Fruit fly (Drosophila melanogaster) whole organism, embryonic: ENCODE measurements around the gene CG32793.

Experiments used
- Abd-B ChIP-seq: fragments of 200-800 bp; sonication (Bioruptor generic); optimal IDR thresholded peaks from 2 replicates; lab custom pipeline; 2018; ENCODE audit warnings: missing biosample characterization, mild to moderate bottlenecking, missing genetic modification characterization, moderate library complexity
- Bteb2 ChIP-seq: fragments of 200-800 bp; sonication (Bioruptor generic); optimal IDR thresholded peaks from 2 replicates; lab custom pipeline; 2016; ENCODE audit warnings: missing biosample characterization, missing genetic modification characterization
- CG10366 ChIP-seq: fragments of 200-800 bp; sonication (Bioruptor generic); IDR thresholded peaks from 2 replicates; pipeline ENCODE4 v1.3.6; 2022; ENCODE audit warnings: missing biosample characterization, missing genetic modification characterization
- CG10959 ChIP-seq: fragments of 200-800 bp; sonication (Bioruptor generic); IDR thresholded peaks from 2 replicates; pipeline ENCODE4 v1.3.6; 2022; ENCODE audit warnings: missing biosample characterization, missing genetic modification characterization
- CG11093 ChIP-seq: fragments of 200-800 bp; sonication (Bioruptor generic); IDR thresholded peaks from 3 replicates; pipeline ENCODE4 v1.3.6; 2022; ENCODE audit warnings: missing biosample characterization, missing genetic modification characterization
- CG11456 ChIP-seq: fragments of 200-800 bp; sonication (Bioruptor generic); IDR thresholded peaks from 3 replicates; pipeline ENCODE4 v1.3.6; 2022; ENCODE audit warnings: missing biosample characterization, missing genetic modification characterization
- CG11504 ChIP-seq: fragments of 200-800 bp; sonication (Bioruptor generic); optimal IDR thresholded peaks from 3 replicates; lab custom pipeline; 2019; ENCODE audit warnings: missing biosample characterization, mild to moderate bottlenecking, missing genetic modification characterization, moderate library complexity
- CG13424 ChIP-seq: fragments of 200-800 bp; sonication (Bioruptor generic); optimal IDR thresholded peaks from 2 replicates; lab custom pipeline; 2019; ENCODE audit warnings: missing biosample characterization, mild to moderate bottlenecking, missing genetic modification characterization, moderate library complexity
- CG13775 ChIP-seq: fragments of 200-800 bp; sonication (Bioruptor generic); optimal IDR thresholded peaks from 3 replicates; lab custom pipeline; 2017; ENCODE audit warnings: missing biosample characterization, mild to moderate bottlenecking, missing genetic modification characterization
- CG14014 ChIP-seq: fragments of 200-800 bp; sonication (Bioruptor generic); IDR thresholded peaks from 2 replicates; pipeline ENCODE4 v1.3.6; 2022; ENCODE audit warnings: missing biosample characterization, missing genetic modification characterization
- CG16813 ChIP-seq: fragments of 200-800 bp; sonication (Bioruptor generic); IDR thresholded peaks from 3 replicates; pipeline ENCODE4 v1.3.6; 2022; ENCODE audit warnings: missing biosample characterization, missing genetic modification characterization; ENCODE audit not compliant: partially characterized antibody
- CG17186 ChIP-seq: fragments of 200-800 bp; sonication (Bioruptor generic); optimal IDR thresholded peaks from 3 replicates; lab custom pipeline; 2017; ENCODE audit warnings: missing biosample characterization, missing genetic modification reagents, missing genetic modification characterization
- CG17829 ChIP-seq: fragments of 200-800 bp; optimal IDR thresholded peaks from 2 replicates; lab custom pipeline; 2019; ENCODE audit warnings: missing biosample characterization, mild to moderate bottlenecking, missing genetic modification characterization, moderate library complexity
- CG31365 ChIP-seq: fragments of 200-800 bp; sonication (Bioruptor generic); optimal IDR thresholded peaks from 2 replicates; lab custom pipeline; 2018; ENCODE audit warnings: missing biosample characterization, mild to moderate bottlenecking, missing genetic modification characterization
- CG34224 ChIP-seq: fragments of 200-800 bp; sonication (Bioruptor generic); IDR thresholded peaks from 3 replicates; pipeline ENCODE4 v1.3.6; 2022; ENCODE audit warnings: missing biosample characterization, missing genetic modification characterization; ENCODE audit not compliant: partially characterized antibody
- CG3847 ChIP-seq: fragments of 200-800 bp; sonication (Bioruptor generic); IDR thresholded peaks from 2 replicates; pipeline ENCODE4 v1.3.6; 2022; ENCODE audit warnings: missing biosample characterization, missing genetic modification characterization
- CG6175 ChIP-seq: fragments of 200-800 bp; sonication (Bioruptor generic); IDR thresholded peaks from 3 replicates; pipeline ENCODE4 v1.3.6; 2022; ENCODE audit warnings: missing biosample characterization, missing genetic modification characterization
- CG7786 ChIP-seq: fragments of 200-800 bp; sonication (Bioruptor generic); optimal IDR thresholded peaks from 2 replicates; lab custom pipeline; 2016; ENCODE audit warnings: missing biosample characterization, missing genetic modification characterization
- CG8290 ChIP-seq, 3 experiments: fragments of 200-800 bp; sonication (Bioruptor generic); optimal IDR thresholded peaks; 2 replicates each; lab custom pipeline; 2016 to 2019; ENCODE audit warnings: missing biosample characterization in 3 of 3, missing genetic modification characterization in 3 of 3, mild to moderate bottlenecking in 2 of 3, moderate library complexity in 1 of 3
- CG8924 ChIP-seq: fragments of 200-800 bp; optimal IDR thresholded peaks from 3 replicates; lab custom pipeline; 2019; ENCODE audit warnings: missing biosample characterization, mild to moderate bottlenecking, missing genetic modification characterization, moderate library complexity
- CG9876 ChIP-seq: fragments of 200-800 bp; sonication (Bioruptor generic); optimal IDR thresholded peaks from 2 replicates; lab custom pipeline; 2016; ENCODE audit warnings: missing biosample characterization, missing genetic modification characterization
- H15 ChIP-seq: fragments of 200-800 bp; sonication (Bioruptor generic); IDR thresholded peaks from 3 replicates; pipeline ENCODE4 v1.3.6; 2022; ENCODE audit warnings: missing biosample characterization, missing genetic modification characterization
- HLH4C ChIP-seq: fragments of 200-800 bp; sonication (Bioruptor generic); IDR thresholded peaks from 3 replicates; pipeline ENCODE4 v1.3.6; 2022; ENCODE audit warnings: missing biosample characterization, missing genetic modification characterization; ENCODE audit not compliant: partially characterized antibody
- Ptx1 ChIP-seq: fragments of 200-800 bp; sonication (Bioruptor generic); IDR thresholded peaks from 2 replicates; pipeline ENCODE4 v1.3.6; 2022; ENCODE audit warnings: missing biosample characterization, missing genetic modification characterization
- Ravus ChIP-seq: fragments of 200-800 bp; sonication (Bioruptor generic); IDR thresholded peaks from 2 replicates; pipeline ENCODE4 v1.3.6; 2022; ENCODE audit warnings: missing biosample characterization, missing genetic modification characterization
- Rfx ChIP-seq: fragments of 200-800 bp; sonication (Bioruptor generic); IDR thresholded peaks from 2 replicates; pipeline ENCODE4 v1.3.6; 2022; ENCODE audit warnings: missing biosample characterization, missing genetic modification characterization
- Sry-β ChIP-seq: fragments of 200-800 bp; sonication (Bioruptor generic); optimal IDR thresholded peaks from 2 replicates; lab custom pipeline; 2018; ENCODE audit warnings: missing biosample characterization, mild to moderate bottlenecking, missing genetic modification characterization, moderate library complexity
- Ssrp ChIP-seq: fragments of 200-800 bp; sonication (Bioruptor generic); optimal IDR thresholded peaks from 2 replicates; lab custom pipeline; 2018; ENCODE audit warnings: missing biosample characterization, mild to moderate bottlenecking, missing genetic modification characterization, moderate library complexity
- Tbp ChIP-seq: fragments of >200 bp; optimal IDR thresholded peaks from 2 replicates; lab custom pipeline; 2018; ENCODE audit warnings: missing biosample characterization, missing genetic modification characterization
- Xrp1 ChIP-seq: fragments of 200-800 bp; sonication (Bioruptor generic); IDR thresholded peaks from 2 replicates; pipeline ENCODE4 v1.3.6; 2022; ENCODE audit warnings: missing biosample characterization, missing genetic modification characterization
- ap ChIP-seq: fragments of 200-800 bp; sonication (Bioruptor generic); IDR thresholded peaks from 2 replicates; pipeline ENCODE4 v1.3.6; 2022; ENCODE audit warnings: missing biosample characterization, missing genetic modification characterization
- ase ChIP-seq: fragments of 200-800 bp; sonication (Bioruptor generic); IDR thresholded peaks from 3 replicates; pipeline ENCODE4 v1.3.6; 2022; ENCODE audit warnings: missing biosample characterization, missing genetic modification characterization
- az2 ChIP-seq: fragments of 200-800 bp; sonication (Bioruptor generic); optimal IDR thresholded peaks from 3 replicates; lab custom pipeline; 2016; ENCODE audit warnings: missing biosample characterization, missing genetic modification characterization
- caup ChIP-seq: fragments of 200-800 bp; sonication (Bioruptor generic); optimal IDR thresholded peaks from 3 replicates; lab custom pipeline; 2017; ENCODE audit warnings: missing biosample characterization, mild to moderate bottlenecking, missing genetic modification characterization, moderate library complexity; ENCODE audit not compliant: severe bottlenecking
- ci ChIP-seq: fragments of 200-800 bp; sonication (Bioruptor generic); IDR thresholded peaks from 3 replicates; pipeline ENCODE4 v1.3.6; 2022; ENCODE audit warnings: missing biosample characterization, missing genetic modification characterization
- disco-r ChIP-seq: fragments of 200-800 bp; sonication (Bioruptor generic); optimal IDR thresholded peaks from 2 replicates; lab custom pipeline; 2016; ENCODE audit warnings: missing biosample characterization, missing genetic modification characterization
- dmrt99B ChIP-seq: fragments of 200-800 bp; sonication (Bioruptor generic); optimal IDR thresholded peaks from 2 replicates; lab custom pipeline; 2018; ENCODE audit warnings: missing biosample characterization, mild to moderate bottlenecking, missing genetic modification characterization, moderate library complexity
- exex ChIP-seq: fragments of 200-800 bp; sonication (Bioruptor generic); optimal IDR thresholded peaks from 4 replicates; lab custom pipeline; 2018; ENCODE audit warnings: missing biosample characterization, mild to moderate bottlenecking, missing genetic modification characterization, moderate library complexity
- fd96Cb ChIP-seq: fragments of 200-800 bp; sonication (Bioruptor generic); optimal IDR thresholded peaks from 2 replicates; lab custom pipeline; 2018; ENCODE audit warnings: missing biosample characterization, mild to moderate bottlenecking, missing genetic modification characterization, moderate library complexity
- gem ChIP-seq: fragments of 200-800 bp; sonication (Bioruptor generic); optimal IDR thresholded peaks from 2 replicates; lab custom pipeline; 2019; ENCODE audit warnings: missing biosample characterization, mild to moderate bottlenecking, missing genetic modification characterization, moderate library complexity
- knrl ChIP-seq: fragments of 200-800 bp; sonication (Bioruptor generic); IDR thresholded peaks from 3 replicates; pipeline ENCODE4 v1.3.6; 2022; ENCODE audit warnings: missing biosample characterization, missing genetic modification characterization; ENCODE audit not compliant: partially characterized antibody
- lbe ChIP-seq: fragments of 200-800 bp; sonication (Bioruptor generic); optimal IDR thresholded peaks from 2 replicates; lab custom pipeline; 2016; ENCODE audit warnings: missing biosample characterization, mild to moderate bottlenecking, missing genetic modification characterization
- mirr ChIP-seq: fragments of 200-800 bp; sonication (Bioruptor generic); optimal IDR thresholded peaks from 3 replicates; lab custom pipeline; 2018; ENCODE audit warnings: missing biosample characterization, mild to moderate bottlenecking, missing genetic modification characterization
- mld ChIP-seq: fragments of 200-800 bp; sonication (Bioruptor generic); IDR thresholded peaks from 3 replicates; pipeline ENCODE4 v1.3.6; 2022; ENCODE audit warnings: missing biosample characterization, missing genetic modification characterization; ENCODE audit not compliant: partially characterized antibody
- nerfin-1 ChIP-seq: fragments of 200-800 bp; sonication (Bioruptor generic); optimal IDR thresholded peaks from 3 replicates; lab custom pipeline; 2019; ENCODE audit warnings: missing biosample characterization, mild to moderate bottlenecking, missing genetic modification characterization, moderate library complexity
- nerfin-2 ChIP-seq: fragments of 200-800 bp; sonication (Bioruptor generic); IDR thresholded peaks from 2 replicates; pipeline ENCODE4 v1.3.6; 2022; ENCODE audit warnings: missing biosample characterization, missing genetic modification characterization; ENCODE audit not compliant: partially characterized antibody
- pfk ChIP-seq: fragments of 200-800 bp; sonication (Bioruptor generic); optimal IDR thresholded peaks from 2 replicates; lab custom pipeline; 2018; ENCODE audit warnings: missing biosample characterization, mild to moderate bottlenecking, missing genetic modification characterization, moderate library complexity
- pho ChIP-seq: fragments of 200-800 bp; sonication (Bioruptor generic); optimal IDR thresholded peaks from 2 replicates; lab custom pipeline; 2016; ENCODE audit warnings: missing biosample characterization, missing genetic modification characterization
- twi ChIP-seq: fragments of 200-800 bp; optimal IDR thresholded peaks from 2 replicates; lab custom pipeline; 2019; ENCODE audit warnings: missing biosample characterization, mild to moderate bottlenecking, missing genetic modification characterization, moderate library complexity
- vfl ChIP-seq: fragments of 200-800 bp; sonication (Bioruptor generic); optimal IDR thresholded peaks from 2 replicates; lab custom pipeline; 2016; ENCODE audit warnings: missing biosample characterization, missing genetic modification characterization
- wek ChIP-seq: fragments of 200-800 bp; sonication (Bioruptor generic); optimal IDR thresholded peaks from 3 replicates; lab custom pipeline; 2018; ENCODE audit warnings: missing biosample characterization, mild to moderate bottlenecking, missing genetic modification characterization, moderate library complexity

CG32793 gene

dm6 chrX:2951637-2952036, 22.0 kb downstream of the CG32793 start (continued):
- no peak for TF ChIP-seq CG6175
- no peak for TF ChIP-seq CG9876 (GFP tag; lab: Kevin White, UChicago)
- TF ChIP-seq CG3847 (GFP tag; lab: Robert Waterston, UW), result no peak
- no peak for TF ChIP-seq CG16813 (GFP tag; lab: Robert Waterston, UW)
- peak; percentile 35 for TF ChIP-seq CG13424 (tag; lab: Kevin White, UChicago)
- TF ChIP-seq ap (GFP tag; lab: Robert Waterston, UW), result no peak
- TF ChIP-seq CG31365 (tag; lab: Kevin White, UChicago), result no peak
- TF ChIP-seq vfl, result no peak
- TF ChIP-seq nerfin-2 (GFP tag; lab: Robert Waterston, UW), result no peak
- TF ChIP-seq Ptx1 (GFP tag; lab: Robert Waterston, UW), result peak; percentile 41; the same call in 1 of the 2 replicates
- no peak for TF ChIP-seq lbe
- TF ChIP-seq CG7786 (GFP tag; lab: Kevin White, UChicago), result no peak
- TF ChIP-seq Sry-β, result no peak
- no peak for TF ChIP-seq CG10366 (GFP tag; lab: Robert Waterston, UW)
- no peak for TF ChIP-seq mld
- no peak for TF ChIP-seq HLH4C (GFP tag; lab: Robert Waterston, UW)
- TF ChIP-seq pfk (GFP tag; lab: Kevin White, UChicago), result no peak
- TF ChIP-seq Xrp1 (GFP tag; lab: Robert Waterston, UW), result peak; percentile 45; the same call in 1 of the 2 replicates
- TF ChIP-seq CG17186 (GFP tag; lab: Kevin White, UChicago), result no peak
- TF ChIP-seq ase (GFP tag; lab: Robert Waterston, UW), result no peak
- no peak for TF ChIP-seq H15 (GFP tag; lab: Robert Waterston, UW)
- TF ChIP-seq fd96Cb (tag; lab: Kevin White, UChicago), result peak; percentile 46
- no peak for TF ChIP-seq knrl
- TF ChIP-seq exex (tag; lab: Kevin White, UChicago), result no peak
- no peak for TF ChIP-seq wek
- no peak for TF ChIP-seq Rfx (GFP tag; lab: Robert Waterston, UW)
- TF ChIP-seq Abd-B (GFP tag; lab: Kevin White, UChicago), result no peak
- TF ChIP-seq nerfin-1 (tag; lab: Kevin White, UChicago), result peak; percentile 21
- TF ChIP-seq mirr (GFP tag; lab: Kevin White, UChicago), result no peak
- TF ChIP-seq CG11504 (tag; lab: Kevin White, UChicago), result peak; percentile 67
- TF ChIP-seq Bteb2 (GFP tag; lab: Kevin White, UChicago), result no peak
- TF ChIP-seq dmrt99B (tag; lab: Kevin White, UChicago), result peak; percentile 54
- TF ChIP-seq CG8290 (GFP tag; optimal IDR thresholded peaks at IDR 0.05; lab: Kevin White, UChicago), result no peak
- no peak for TF ChIP-seq CG8290 (tag; optimal IDR thresholded peaks at IDR 0.05; lab: Kevin White, UChicago)
- TF ChIP-seq twi (tag; lab: Kevin White, UChicago), result no peak
- no peak for TF ChIP-seq caup
- TF ChIP-seq CG10959 (GFP tag; lab: Robert Waterston, UW), result no peak
- TF ChIP-seq CG17829 (tag; lab: Kevin White, UChicago), result peak; percentile 22
- TF ChIP-seq Ssrp (tag; lab: Kevin White, UChicago), result peak; percentile 9
- no peak for TF ChIP-seq CG11093 (GFP tag; lab: Robert Waterston, UW)
- TF ChIP-seq pho (GFP tag; lab: Kevin White, UChicago), result no peak
- no peak for TF ChIP-seq CG34224 (GFP tag; lab: Robert Waterston, UW)
- TF ChIP-seq disco-r (GFP tag; lab: Kevin White, UChicago), result no peak
- TF ChIP-seq gem (tag; lab: Kevin White, UChicago), result peak; percentile 68
- peak; percentile 39 for TF ChIP-seq CG8924 (tag; lab: Kevin White, UChicago)
- no peak for TF ChIP-seq Ravus (GFP tag; lab: Robert Waterston, UW)
- TF ChIP-seq ci (GFP tag; lab: Robert Waterston, UW), result 0 out of 3 replicates have a peak, but pooled peaks have one; percentile 38
- TF ChIP-seq CG11456 (GFP tag; lab: Robert Waterston, UW), result no peak
- no peak for TF ChIP-seq CG13775
- TF ChIP-seq Tbp (GFP tag; lab: Kevin White, UChicago), result no peak
- TF ChIP-seq az2, result no peak
- no peak for TF ChIP-seq CG14014 (GFP tag; lab: Robert Waterston, UW)
